Worm (Caenorhabditis elegans) whole organism, young adult: Measurements from ENCODE around the gene grl-27.
A peak's percentile ranks its signal among the peaks of the same experiment; 100 is the strongest.

Experiments
- F23B12.7 ChIP-seq: sonication (generic microtip); optimal IDR thresholded peaks from 2 replicates; lab custom pipeline; 2017; ENCODE audit warnings: missing genetic modification characterization, mild to moderate bottlenecking, missing compliant biosample characterization, antibody characterized with exemption, moderate library complexity; ENCODE audit not compliant: insufficient read depth
- F33H1.4 ChIP-seq: fragments of 200-800 bp; sonication (Bioruptor generic); IDR thresholded peaks from 2 replicates; pipeline ENCODE4 v1.3.6; 2022; ENCODE audit warnings: missing genetic modification reagents, missing genetic modification characterization, missing compliant biosample characterization
- T07F8.4 ChIP-seq: sonication (generic microtip); optimal IDR thresholded peaks from 2 replicates; lab custom pipeline; 2016; ENCODE audit warnings: mild to moderate bottlenecking, missing genetic modification characterization, moderate library complexity, missing compliant biosample characterization
- Y53G8AR.9 ChIP-seq: fragments of 200-800 bp; sonication (Bioruptor generic); conservative IDR thresholded peaks from 2 replicates; pipeline ENCODE4 v1.3.6; 2022; ENCODE audit warnings: missing genetic modification reagents, missing genetic modification characterization, missing compliant biosample characterization
- Y95B8A.8 ChIP-seq: fragments of 200-800 bp; sonication (Bioruptor generic); IDR thresholded peaks from 2 replicates; pipeline ENCODE4 v1.3.6; 2022; ENCODE audit warnings: missing genetic modification reagents, missing genetic modification characterization, missing compliant biosample characterization
- ZK185.1 ChIP-seq: sonication (generic microtip); optimal IDR thresholded peaks from 2 replicates; lab custom pipeline; 2016; ENCODE audit warnings: mild to moderate bottlenecking, missing genetic modification characterization, missing compliant biosample characterization; ENCODE audit not compliant: poor library complexity, severe bottlenecking
- akir-1 ChIP-seq: fragments of 200-800 bp; sonication (Bioruptor generic); optimal IDR thresholded peaks from 2 replicates; lab custom pipeline; 2018; ENCODE audit warnings: mild to moderate bottlenecking, missing genetic modification characterization, moderate library complexity, missing compliant biosample characterization
- attf-3 ChIP-seq: fragments of 200-800 bp; sonication (Bioruptor generic); conservative IDR thresholded peaks from 2 replicates; pipeline ENCODE4 v1.3.6; 2022; ENCODE audit warnings: missing genetic modification reagents, missing genetic modification characterization, missing compliant biosample characterization
- attf-5 ChIP-seq: fragments of 200-800 bp; sonication (Bioruptor generic); optimal IDR thresholded peaks from 2 replicates; lab custom pipeline; 2018; ENCODE audit warnings: mild to moderate bottlenecking, missing genetic modification characterization, missing compliant biosample characterization
- bed-1 ChIP-seq: fragments of 200-800 bp; sonication (Bioruptor generic); IDR thresholded peaks from 2 replicates; pipeline ENCODE4 v1.3.6; 2022; ENCODE audit warnings: missing genetic modification reagents, missing genetic modification characterization, missing compliant biosample characterization
- cebp-1 ChIP-seq, 2 experiments: fragments of 200-800 bp in 1 of 2; sonication (Bioruptor generic) in 1 of 2; sonication (generic microtip) in 1 of 2; IDR thresholded peaks in 1 of 2; optimal IDR thresholded peaks in 1 of 2; 2 replicates each; pipeline versions ENCODE4 v1.3.6 to Lab custom; 2017 to 2022; ENCODE audit warnings: missing compliant biosample characterization in 2 of 2, missing genetic modification characterization in 2 of 2, mild to moderate bottlenecking in 1 of 2, missing genetic modification reagents in 1 of 2, moderate library complexity in 1 of 2
- ceh-100 ChIP-seq: fragments of 200-800 bp; sonication (Bioruptor generic); IDR thresholded peaks from 2 replicates; pipeline ENCODE4 v1.3.6; 2022; ENCODE audit warnings: missing genetic modification reagents, missing genetic modification characterization, missing compliant biosample characterization
- ceh-91 ChIP-seq: fragments of 200-800 bp; sonication (Bioruptor generic); IDR thresholded peaks from 2 replicates; pipeline ENCODE4 v1.3.6; 2022; ENCODE audit warnings: missing genetic modification reagents, missing genetic modification characterization, missing compliant biosample characterization
- dpl-1 ChIP-seq: fragments of 150-350 bp; optimal IDR thresholded peaks from 2 replicates; lab custom pipeline; 2014; ENCODE audit warnings: missing biosample characterization, missing genetic modification reagents, missing genetic modification characterization
- egl-18 ChIP-seq: fragments of 200-800 bp; sonication (Bioruptor generic); IDR thresholded peaks from 2 replicates; pipeline ENCODE4 v1.3.6; 2022; ENCODE audit warnings: missing genetic modification reagents, missing genetic modification characterization, missing compliant biosample characterization
- egl-44 ChIP-seq: fragments of 200-800 bp; sonication (Bioruptor generic); IDR thresholded peaks from 2 replicates; pipeline ENCODE4 v1.3.6; 2022; ENCODE audit warnings: missing genetic modification reagents, missing genetic modification characterization, missing compliant biosample characterization
- egrh-3 ChIP-seq: fragments of 200-800 bp; sonication (Bioruptor generic); IDR thresholded peaks from 2 replicates; pipeline ENCODE4 v1.3.6; 2022; ENCODE audit warnings: missing genetic modification reagents, missing genetic modification characterization, missing compliant biosample characterization
- ekl-4 ChIP-seq: fragments of 200-800 bp; sonication (Bioruptor generic); IDR thresholded peaks from 2 replicates; pipeline ENCODE4 v1.3.6; 2022; ENCODE audit warnings: missing genetic modification reagents, missing genetic modification characterization, missing compliant biosample characterization
- fkh-3 ChIP-seq: sonication (generic microtip); optimal IDR thresholded peaks from 2 replicates; lab custom pipeline; 2016; ENCODE audit warnings: mild to moderate bottlenecking, missing genetic modification characterization, missing compliant biosample characterization
- hlh-26 ChIP-seq: fragments of 200-800 bp; sonication (Bioruptor generic); conservative IDR thresholded peaks from 2 replicates; pipeline ENCODE4 v1.3.6; 2022; ENCODE audit warnings: missing genetic modification reagents, missing genetic modification characterization, missing compliant biosample characterization
- hmg-1.2 ChIP-seq: fragments of 200-800 bp; sonication (Bioruptor generic); IDR thresholded peaks from 2 replicates; pipeline ENCODE4 v1.3.6; 2022; ENCODE audit warnings: missing genetic modification reagents, missing genetic modification characterization, missing compliant biosample characterization
- lin-54 ChIP-seq: fragments of 200-800 bp; sonication (Bioruptor generic); optimal IDR thresholded peaks from 2 replicates; lab custom pipeline; 2018; ENCODE audit warnings: mild to moderate bottlenecking, missing genetic modification characterization, missing compliant biosample characterization
- lsl-1 ChIP-seq: fragments of 200-800 bp; sonication (Bioruptor generic); optimal IDR thresholded peaks from 2 replicates; lab custom pipeline; 2018; ENCODE audit warnings: mild to moderate bottlenecking, missing genetic modification characterization, moderate library complexity, missing compliant biosample characterization
- madf-10 ChIP-seq: sonication (generic microtip); optimal IDR thresholded peaks from 2 replicates; lab custom pipeline; 2016; ENCODE audit warnings: mild to moderate bottlenecking, missing genetic modification characterization, missing compliant biosample characterization
- madf-6 ChIP-seq: fragments of 200-800 bp; sonication (Bioruptor generic); IDR thresholded peaks from 2 replicates; pipeline ENCODE4 v1.3.6; 2022; ENCODE audit warnings: missing genetic modification reagents, missing genetic modification characterization, missing compliant biosample characterization
- mcd-1 ChIP-seq: fragments of 200-800 bp; sonication (Bioruptor generic); IDR thresholded peaks from 2 replicates; pipeline ENCODE4 v1.3.6; 2022; ENCODE audit warnings: missing genetic modification reagents, missing genetic modification characterization, missing compliant biosample characterization
- mel-28 ChIP-seq: sonication (generic microtip); optimal IDR thresholded peaks from 2 replicates; lab custom pipeline; 2016; ENCODE audit warnings: borderline replicate concordance, mild to moderate bottlenecking, missing genetic modification characterization, missing compliant biosample characterization
- nfyb-1 ChIP-seq: fragments of 200-800 bp; sonication (Bioruptor generic); IDR thresholded peaks from 2 replicates; pipeline ENCODE4 v1.3.6; 2022; ENCODE audit warnings: missing genetic modification reagents, missing genetic modification characterization, missing compliant biosample characterization
- rcor-1 ChIP-seq: fragments of 200-800 bp; sonication (Bioruptor generic); IDR thresholded peaks from 2 replicates; pipeline ENCODE4 v1.3.6; 2022; ENCODE audit warnings: missing genetic modification reagents, missing genetic modification characterization, missing compliant biosample characterization
- snpc-1.3 ChIP-seq: sonication (generic microtip); optimal IDR thresholded peaks from 2 replicates; lab custom pipeline; 2017; ENCODE audit warnings: missing genetic modification characterization, mild to moderate bottlenecking, missing compliant biosample characterization, antibody characterized with exemption, moderate library complexity, missing genotype, missing genetic modification reagents; ENCODE audit not compliant: insufficient read depth
- somi-1 ChIP-seq: fragments of 200-800 bp; sonication (Bioruptor generic); optimal IDR thresholded peaks from 2 replicates; lab custom pipeline; 2018; ENCODE audit warnings: mild to moderate bottlenecking, missing genetic modification characterization, missing compliant biosample characterization
- tbp1 ChIP-seq: fragments of 200-800 bp; sonication (Bioruptor generic); optimal IDR thresholded peaks from 2 replicates; lab custom pipeline; 2018; ENCODE audit warnings: mild to moderate bottlenecking, missing genetic modification characterization, missing compliant biosample characterization
- tlf-1 ChIP-seq: fragments of 200-800 bp; sonication (Bioruptor generic); optimal IDR thresholded peaks from 2 replicates; lab custom pipeline; 2018; ENCODE audit warnings: mild to moderate bottlenecking, missing genetic modification characterization, missing compliant biosample characterization
- zfh-2 ChIP-seq: fragments of 200-800 bp; sonication (Bioruptor generic); conservative IDR thresholded peaks from 2 replicates; pipeline ENCODE4 v1.3.6; 2022; ENCODE audit warnings: missing genetic modification reagents, missing genetic modification characterization, missing compliant biosample characterization

Gene grl-27

DNA sequence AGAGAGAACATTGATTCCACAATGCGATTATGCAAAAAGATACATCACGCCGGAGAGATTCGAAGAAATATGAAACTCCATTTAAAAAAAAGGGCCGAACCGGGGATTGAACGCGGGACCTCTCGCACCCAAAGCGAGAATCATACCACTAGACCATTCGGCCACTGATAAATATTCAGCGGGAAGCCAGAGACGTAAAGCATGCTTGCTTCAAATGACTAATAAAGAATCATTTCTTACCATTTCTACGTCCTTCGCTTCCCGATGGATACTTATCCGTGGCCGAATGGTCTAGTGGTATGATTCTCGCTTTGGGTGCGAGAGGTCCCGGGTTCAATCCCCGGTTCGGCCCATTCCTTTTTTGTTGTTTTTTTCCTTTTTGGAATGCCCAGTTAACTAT is 12.6 kb upstream of the grl-27 start (continued):
- TF ChIP-seq mel-28 (tag; lab: Kevin White, UChicago) (no peak), ceh-91 (GFP tag; lab: Robert Waterston, UW) (no peak), bed-1 (GFP tag; lab: Robert Waterston, UW) (no peak), somi-1 (GFP tag; lab: Kevin White, UChicago) (no peak), Y53G8AR.9 (GFP tag; lab: Robert Waterston, UW) (no peak), Y95B8A.8 (GFP tag; lab: Robert Waterston, UW) (no peak), madf-6 (GFP tag; lab: Robert Waterston, UW) (peak; percentile 37; the same call in 1 of the 2 replicates), fkh-3 (tag; lab: Kevin White, UChicago) (no peak), egl-44 (GFP tag; lab: Robert Waterston, UW) (no peak), tlf-1 (GFP tag; lab: Kevin White, UChicago) (no peak), dpl-1 (GFP tag; lab: Kevin White, UChicago) (no peak), tbp1 (GFP tag; lab: Kevin White, UChicago) (peak; percentile 86), T07F8.4 (tag; lab: Kevin White, UChicago) (no peak), zfh-2 (GFP tag; lab: Robert Waterston, UW) (no peak)

DNA sequence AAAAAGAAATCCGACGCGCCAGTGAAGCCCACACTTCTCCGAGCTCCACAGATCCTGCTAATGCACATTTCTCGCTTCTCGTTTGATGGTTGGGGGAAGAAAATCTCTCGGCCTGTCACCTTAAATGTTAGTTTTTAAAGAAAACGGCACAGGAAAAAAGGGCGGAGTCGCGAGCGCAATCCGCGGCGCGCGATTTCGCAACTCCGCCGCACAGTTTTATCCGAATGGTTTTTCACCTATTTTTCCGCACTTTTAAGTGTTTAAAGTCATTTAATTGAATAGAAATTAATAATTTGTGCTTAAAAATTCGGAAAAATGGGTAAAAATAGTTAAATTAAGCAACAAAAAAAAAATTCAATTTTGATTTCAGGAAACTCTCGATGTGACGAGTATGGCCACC is 12.0 kb upstream of the grl-27 start:
- TF ChIP-seq madf-10 (peak; percentile 10), rcor-1 (GFP tag; lab: Robert Waterston, UW) (0 out of 2 replicates have a peak, but pooled peaks have one; percentile 17), F23B12.7 (tag; lab: Kevin White, UChicago) (no peak), egrh-3 (GFP tag; lab: Robert Waterston, UW) (peak; percentile 9; the same call in 1 of the 2 replicates), snpc-1.3 (tag; lab: Kevin White, UChicago) (peak; percentile 39), attf-5 (peak; percentile 17), lin-54 (GFP tag; lab: Kevin White, UChicago) (peak; percentile 12), cebp-1 (GFP tag; IDR thresholded peaks at IDR 0.05; lab: Robert Waterston, UW) (peak; percentile 88), cebp-1 (tag; optimal IDR thresholded peaks at IDR 0.05; lab: Kevin White, UChicago) (peak; percentile 98), attf-3 (GFP tag; lab: Robert Waterston, UW) (0 out of 2 replicates have a peak, but pooled peaks have one; percentile 29), mcd-1 (peak; percentile 53), hmg-1.2 (GFP tag; lab: Robert Waterston, UW) (0 out of 2 replicates have a peak, but pooled peaks have one; percentile 11), akir-1 (GFP tag; lab: Kevin White, UChicago) (no peak), ZK185.1 (no peak)

DNA sequence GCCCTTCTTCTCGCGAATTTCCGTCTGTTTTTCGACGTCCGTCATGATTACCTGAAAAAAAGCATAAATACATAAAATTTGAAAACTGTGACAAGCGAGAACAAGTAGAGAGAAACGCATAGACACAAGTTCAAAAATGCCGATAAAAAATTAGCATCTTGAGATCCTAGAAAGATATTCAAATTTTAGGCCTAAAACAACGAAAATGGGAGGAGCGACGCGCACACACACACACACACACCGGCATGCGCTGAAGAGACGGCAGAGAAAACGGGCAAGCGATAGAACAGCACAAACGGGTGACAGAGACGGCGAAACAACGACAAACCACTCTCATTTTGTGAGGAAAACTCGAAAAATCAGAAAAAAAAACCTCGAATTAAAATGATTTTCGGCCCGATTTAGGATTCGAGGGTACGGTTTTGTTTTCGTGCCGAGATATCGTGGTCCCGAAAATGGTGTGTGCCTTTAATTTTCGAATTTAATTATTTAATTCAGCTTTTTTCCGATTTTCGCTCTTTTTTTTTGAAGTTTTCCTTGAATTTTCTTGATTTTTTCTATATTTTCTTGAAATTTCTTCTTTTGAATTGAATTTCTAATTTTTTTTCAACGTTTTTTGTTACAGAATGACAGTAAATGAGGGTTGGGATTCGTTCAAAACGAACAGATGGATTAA is 10.5 kb upstream of the grl-27 start, which contains the start of the genes rpl-11.1 and T22F3.2:
TSS of gene rpl-11.1 (minus strand) at position 51 of the 676 bp plus-strand sequence.
TSS of gene T22F3.2 (plus strand) at position 626 of the 676 bp plus-strand sequence.
- TF ChIP-seq ceh-100 (GFP tag; lab: Robert Waterston, UW) (no peak), cebp-1 (GFP tag; IDR thresholded peaks at IDR 0.05; lab: Robert Waterston, UW) (no peak), cebp-1 (tag; optimal IDR thresholded peaks at IDR 0.05; lab: Kevin White, UChicago) (peak; percentile 23), hmg-1.2 (GFP tag; lab: Robert Waterston, UW) (peak; percentile 91), madf-6 (GFP tag; lab: Robert Waterston, UW) (peak; percentile 9; the same call in 1 of the 2 replicates), nfyb-1 (GFP tag; lab: Robert Waterston, UW) (0 out of 2 replicates have a peak, but pooled peaks have one; percentile 17), attf-5 (peak; percentile 41), hlh-26 (GFP tag; lab: Robert Waterston, UW) (no peak), F33H1.4 (GFP tag; lab: Robert Waterston, UW) (peak; percentile 19; the same call in 1 of the 2 replicates), lsl-1 (GFP tag; lab: Kevin White, UChicago) (peak; percentile 47), ekl-4 (0 out of 2 replicates have a peak, but pooled peaks have one; percentile 20), egl-18 (GFP tag; lab: Robert Waterston, UW) (no peak)
- TF ChIP-seq, all 124 proteins: peak for 8
